Worm (Caenorhabditis elegans): ENCODE data around the gene C16A3.6.
A peak's percentile ranks its signal among the peaks of the same experiment; 100 is the strongest.

Gene C16A3.6

ce11 chrIII:6361560-6361959 lies 17.5 kb upstream of the C16A3.6 start (continued):
- TF ChIP-seq skn-1 (tag; optimal IDR thresholded peaks at IDR 0.05) (peak; percentile 58), mbf-1 (tag; optimal IDR thresholded peaks at IDR 0.05) (no peak), sma-3 (GFP tag; optimal IDR thresholded peaks at IDR 0.05) (peak; percentile 5), nhr-11 (tag; optimal IDR thresholded peaks at IDR 0.05) (no peak), zag-1 (tag; optimal IDR thresholded peaks at IDR 0.05) (no peak), lin-11 (tag; optimal IDR thresholded peaks at IDR 0.05) (no peak), ceh-82 (tag; optimal IDR thresholded peaks at IDR 0.05) (no peak), lsy-2 (tag; optimal IDR thresholded peaks at IDR 0.05) (no peak), alr-1 (tag; optimal IDR thresholded peaks at IDR 0.05) (no peak), nhr-6 (tag; optimal IDR thresholded peaks at IDR 0.05) (no peak), Y55F3AM.14 (GFP tag; optimal IDR thresholded peaks at IDR 0.05) (no peak), ztf-1 (GFP tag; conservative IDR thresholded peaks at IDR 0.05) (no peak), ceh-16 (tag; optimal IDR thresholded peaks at IDR 0.05) (no peak), C34F6.9 (tag; optimal IDR thresholded peaks at IDR 0.05) (no peak), lin-39 (tag; optimal IDR thresholded peaks at IDR 0.05) (no peak), nhr-237 (tag; optimal IDR thresholded peaks at IDR 0.05) (no peak), ama-1 (optimal IDR thresholded peaks at IDR 0.05) (no peak), ZK546.5 (tag; optimal IDR thresholded peaks at IDR 0.05) (no peak), sma-9 (GFP tag; optimal IDR thresholded peaks at IDR 0.05) (peak; percentile 58), sma-9 (tag; optimal IDR thresholded peaks at IDR 0.05) (no peak), sem-4 (tag; optimal IDR thresholded peaks at IDR 0.05) (no peak), egl-27 (tag; optimal IDR thresholded peaks at IDR 0.05) (no peak), nhr-10 (tag; optimal IDR thresholded peaks at IDR 0.05) (no peak), ztf-4 (tag; optimal IDR thresholded peaks at IDR 0.05) (no peak), unc-62 (GFP tag; optimal IDR thresholded peaks at IDR 0.05) (no peak)

- TF ChIP-seq blmp-1 (tag; optimal IDR thresholded peaks at IDR 0.05; ENCODE audit: insufficient read depth) = peak; percentile 62
- no peak for TF ChIP-seq nhr-10 (tag; optimal IDR thresholded peaks at IDR 0.05)
- peak; percentile 85 for TF ChIP-seq egl-27 (tag; optimal IDR thresholded peaks at IDR 0.05)
- TF ChIP-seq alr-1 (tag; optimal IDR thresholded peaks at IDR 0.05) = no peak
- peak; percentile 75 for TF ChIP-seq F13H6.1 (tag; optimal IDR thresholded peaks at IDR 0.05)
- TF ChIP-seq ama-1 (optimal IDR thresholded peaks at IDR 0.05) = no peak
- no peak for TF ChIP-seq ztf-1 (GFP tag; conservative IDR thresholded peaks at IDR 0.05)
- TF ChIP-seq lsy-2 (tag; optimal IDR thresholded peaks at IDR 0.05) = peak; percentile 0 to 60
- TF ChIP-seq ceh-82 (tag; optimal IDR thresholded peaks at IDR 0.05) = no peak
- no peak for TF ChIP-seq nhr-6 (tag; optimal IDR thresholded peaks at IDR 0.05)
- peak; percentile 19 for TF ChIP-seq unc-55 (GFP tag; optimal IDR thresholded peaks at IDR 0.05)
- no peak for TF ChIP-seq nhr-12 (tag; optimal IDR thresholded peaks at IDR 0.05)
- TF ChIP-seq unc-39 (tag; optimal IDR thresholded peaks at IDR 0.05) = no peak
- peak; percentile 58 for TF ChIP-seq sma-3 (GFP tag; optimal IDR thresholded peaks at IDR 0.05)
- no peak for TF ChIP-seq elt-1 (tag; optimal IDR thresholded peaks at IDR 0.05)
- TF ChIP-seq gmeb-1 (tag; optimal IDR thresholded peaks at IDR 0.05) = peak; percentile 42
- no peak for TF ChIP-seq snpc-4 (tag; optimal IDR thresholded peaks at IDR 0.05)
- peak; percentile 93 for TF ChIP-seq sma-9 (GFP tag; optimal IDR thresholded peaks at IDR 0.05)
- TF ChIP-seq sma-9 (tag; optimal IDR thresholded peaks at IDR 0.05) = no peak
- no peak for TF ChIP-seq mbf-1 (tag; optimal IDR thresholded peaks at IDR 0.05)
- TF ChIP-seq nhr-129 (tag; optimal IDR thresholded peaks at IDR 0.05) = peak; percentile 79
- TF ChIP-seq unc-62 (GFP tag; optimal IDR thresholded peaks at IDR 0.05) = no peak
- TF ChIP-seq lin-13 (GFP tag; optimal IDR thresholded peaks at IDR 0.05) = no peak
- peak; percentile 75 for TF ChIP-seq fos-1 (tag; optimal IDR thresholded peaks at IDR 0.05)
- TF ChIP-seq nhr-21 (tag; optimal IDR thresholded peaks at IDR 0.05) = peak; percentile 68
- no peak for TF ChIP-seq Y55F3AM.14 (GFP tag; optimal IDR thresholded peaks at IDR 0.05)
- TF ChIP-seq mdl-1 (tag; optimal IDR thresholded peaks at IDR 0.05) = peak in 1 of 2 experiments; percentile 31
- no peak for TF ChIP-seq ztf-11 (tag; optimal IDR thresholded peaks at IDR 0.05)
- peak; percentile 69 for TF ChIP-seq ztf-4 (tag; optimal IDR thresholded peaks at IDR 0.05)
- TF ChIP-seq lin-39 (tag; optimal IDR thresholded peaks at IDR 0.05) = no peak
- no peak for TF ChIP-seq nhr-237 (tag; optimal IDR thresholded peaks at IDR 0.05)
- no peak for TF ChIP-seq elt-3 (tag; optimal IDR thresholded peaks at IDR 0.05)
- TF ChIP-seq sem-4 (tag; optimal IDR thresholded peaks at IDR 0.05) = no peak
- no peak for TF ChIP-seq zag-1 (tag; optimal IDR thresholded peaks at IDR 0.05)
- no peak for TF ChIP-seq ZK546.5 (tag; optimal IDR thresholded peaks at IDR 0.05)
- TF ChIP-seq nhr-11 (tag; optimal IDR thresholded peaks at IDR 0.05) = no peak
- TF ChIP-seq R02D3.7 (tag; optimal IDR thresholded peaks at IDR 0.05) = no peak
- peak; percentile 60 for TF ChIP-seq C34F6.9 (tag; optimal IDR thresholded peaks at IDR 0.05)
- no peak for TF ChIP-seq lin-11 (tag; optimal IDR thresholded peaks at IDR 0.05)
- peak; percentile 21 for TF ChIP-seq ceh-16 (tag; optimal IDR thresholded peaks at IDR 0.05)
- TF ChIP-seq nhr-23 (tag; optimal IDR thresholded peaks at IDR 0.05) = no peak
- TF ChIP-seq nhr-25 (tag; optimal IDR thresholded peaks at IDR 0.05) = peak; percentile 59
Observed at ce11 chrIII:6362323-6362922, 16.6 kb upstream of the C16A3.6 start.
